Worm (Caenorhabditis elegans) whole organism, young adult: Measurements from ENCODE around the gene K01D12.15.

Source experiments
- B0261.1 ChIP-seq: sonication (generic microtip); optimal IDR thresholded peaks from 2 replicates; lab custom pipeline; 2016; ENCODE audit warnings: mild to moderate bottlenecking, missing genetic modification characterization, moderate library complexity, missing compliant biosample characterization
- C06A6.2 ChIP-seq: fragments of 200-800 bp; sonication (Bioruptor generic); conservative IDR thresholded peaks from 2 replicates; pipeline ENCODE4 v1.3.6; 2022; ENCODE audit warnings: missing genetic modification characterization, missing compliant biosample characterization
- C17E4.6 ChIP-seq: fragments of 200-800 bp; sonication (Bioruptor generic); IDR thresholded peaks from 2 replicates; pipeline ENCODE4 v1.3.6; 2022; ENCODE audit warnings: missing genetic modification reagents, missing genetic modification characterization, missing compliant biosample characterization
- F23B12.7 ChIP-seq: sonication (generic microtip); optimal IDR thresholded peaks from 2 replicates; lab custom pipeline; 2017; ENCODE audit warnings: missing genetic modification characterization, mild to moderate bottlenecking, missing compliant biosample characterization, antibody characterized with exemption, moderate library complexity; ENCODE audit not compliant: insufficient read depth
- F39B2.1 ChIP-seq: fragments of 200-800 bp; sonication (Bioruptor generic); IDR thresholded peaks from 2 replicates; pipeline ENCODE4 v1.3.6; 2022; ENCODE audit warnings: missing genetic modification reagents, missing genetic modification characterization, missing compliant biosample characterization
- F55B11.4 ChIP-seq: sonication (generic microtip); optimal IDR thresholded peaks from 2 replicates; lab custom pipeline; 2016; ENCODE audit warnings: missing compliant biosample characterization, missing genetic modification characterization, borderline replicate concordance; ENCODE audit not compliant: insufficient read depth
- K12H6.12 ChIP-seq: fragments of 200-800 bp; sonication (Bioruptor generic); optimal IDR thresholded peaks from 2 replicates; lab custom pipeline; 2018; ENCODE audit warnings: mild to moderate bottlenecking, missing genetic modification characterization, missing compliant biosample characterization
- T26A5.8 ChIP-seq: sonication (generic microtip); optimal IDR thresholded peaks from 2 replicates; lab custom pipeline; 2016; ENCODE audit warnings: missing genetic modification characterization, missing compliant biosample characterization
- Y79H2A.3 ChIP-seq: fragments of 200-800 bp; sonication (Bioruptor generic); conservative IDR thresholded peaks from 2 replicates; pipeline ENCODE4 v1.3.6; 2022; ENCODE audit warnings: missing genetic modification reagents, missing genetic modification characterization, missing compliant biosample characterization
- ZK185.1 ChIP-seq: sonication (generic microtip); optimal IDR thresholded peaks from 2 replicates; lab custom pipeline; 2016; ENCODE audit warnings: mild to moderate bottlenecking, missing genetic modification characterization, missing compliant biosample characterization; ENCODE audit not compliant: poor library complexity, severe bottlenecking
- ama-1 ChIP-seq, 3 experiments: fragments of 150-350 bp in 1 of 3; sonication (generic microtip) in 2 of 3; optimal IDR thresholded peaks; 2 replicates each; lab custom pipeline; 2014 to 2018; ENCODE audit warnings: missing biosample characterization in 2 of 3, missing genetic modification characterization in 2 of 3, missing genetic modification reagents in 2 of 3
- aptf-2 ChIP-seq: fragments of 200-800 bp; sonication (Bioruptor generic); conservative IDR thresholded peaks from 2 replicates; pipeline ENCODE4 v1.3.6; 2022; ENCODE audit warnings: missing genetic modification reagents, missing genetic modification characterization, missing compliant biosample characterization
- aptf-3 ChIP-seq: fragments of 200-800 bp; sonication (Bioruptor generic); IDR thresholded peaks from 2 replicates; pipeline ENCODE4 v1.3.6; 2022; ENCODE audit warnings: missing genetic modification characterization, missing compliant biosample characterization
- atf-7 ChIP-seq: sonication (generic microtip); optimal IDR thresholded peaks from 2 replicates; lab custom pipeline; 2017; ENCODE audit warnings: mild to moderate bottlenecking, missing genetic modification characterization, missing compliant biosample characterization
- attf-3 ChIP-seq: fragments of 200-800 bp; sonication (Bioruptor generic); conservative IDR thresholded peaks from 2 replicates; pipeline ENCODE4 v1.3.6; 2022; ENCODE audit warnings: missing genetic modification reagents, missing genetic modification characterization, missing compliant biosample characterization
- attf-5 ChIP-seq: fragments of 200-800 bp; sonication (Bioruptor generic); optimal IDR thresholded peaks from 2 replicates; lab custom pipeline; 2018; ENCODE audit warnings: mild to moderate bottlenecking, missing genetic modification characterization, missing compliant biosample characterization
- cebp-2 ChIP-seq: fragments of 200-800 bp; sonication (Bioruptor generic); IDR thresholded peaks from 2 replicates; pipeline ENCODE4 v1.3.6; 2022; ENCODE audit warnings: missing genetic modification characterization, missing compliant biosample characterization
- ceh-100 ChIP-seq: fragments of 200-800 bp; sonication (Bioruptor generic); IDR thresholded peaks from 2 replicates; pipeline ENCODE4 v1.3.6; 2022; ENCODE audit warnings: missing genetic modification reagents, missing genetic modification characterization, missing compliant biosample characterization
- chd-7 ChIP-seq: sonication (generic microtip); optimal IDR thresholded peaks from 2 replicates; lab custom pipeline; 2016; ENCODE audit warnings: mild to moderate bottlenecking, missing genetic modification characterization, moderate library complexity, missing compliant biosample characterization
- dpff-1 ChIP-seq: sonication (generic microtip); optimal IDR thresholded peaks from 2 replicates; lab custom pipeline; 2017; ENCODE audit warnings: mild to moderate bottlenecking, missing genetic modification characterization, missing compliant biosample characterization
- fkh-3 ChIP-seq: sonication (generic microtip); optimal IDR thresholded peaks from 2 replicates; lab custom pipeline; 2016; ENCODE audit warnings: mild to moderate bottlenecking, missing genetic modification characterization, missing compliant biosample characterization
- gei-17 ChIP-seq: fragments of 200-800 bp; sonication (Bioruptor generic); optimal IDR thresholded peaks from 2 replicates; lab custom pipeline; 2018; ENCODE audit warnings: mild to moderate bottlenecking, missing genetic modification characterization, missing compliant biosample characterization
- hmg-1.2 ChIP-seq: fragments of 200-800 bp; sonication (Bioruptor generic); IDR thresholded peaks from 2 replicates; pipeline ENCODE4 v1.3.6; 2022; ENCODE audit warnings: missing genetic modification reagents, missing genetic modification characterization, missing compliant biosample characterization
- hrde-1 ChIP-seq: sonication (generic microtip); optimal IDR thresholded peaks from 2 replicates; lab custom pipeline; 2016; ENCODE audit warnings: missing genetic modification characterization, mild to moderate bottlenecking, missing compliant biosample characterization, moderate library complexity, missing genotype, missing genetic modification reagents, borderline replicate concordance
- let-526 ChIP-seq: fragments of 200-800 bp; sonication (Bioruptor generic); IDR thresholded peaks from 2 replicates; pipeline ENCODE4 v1.3.6; 2022; ENCODE audit warnings: missing genetic modification reagents, missing genetic modification characterization, missing compliant biosample characterization
- let-607 ChIP-seq, 2 experiments: fragments of 200-800 bp in 1 of 2; sonication (Bioruptor generic) in 1 of 2; sonication (generic microtip) in 1 of 2; optimal IDR thresholded peaks; 2 replicates each; lab custom pipeline; 2016 to 2018; ENCODE audit warnings: mild to moderate bottlenecking in 2 of 2, missing compliant biosample characterization in 2 of 2, missing genetic modification characterization in 2 of 2, moderate library complexity in 2 of 2, missing genotype in 1 of 2
- lin-26 ChIP-seq: fragments of 200-800 bp; sonication (Bioruptor generic); IDR thresholded peaks from 2 replicates; pipeline ENCODE4 v1.3.6; 2022; ENCODE audit warnings: missing genetic modification reagents, missing genetic modification characterization, missing compliant biosample characterization
- lin-54 ChIP-seq: fragments of 200-800 bp; sonication (Bioruptor generic); optimal IDR thresholded peaks from 2 replicates; lab custom pipeline; 2018; ENCODE audit warnings: mild to moderate bottlenecking, missing genetic modification characterization, missing compliant biosample characterization
- madf-6 ChIP-seq: fragments of 200-800 bp; sonication (Bioruptor generic); IDR thresholded peaks from 2 replicates; pipeline ENCODE4 v1.3.6; 2022; ENCODE audit warnings: missing genetic modification reagents, missing genetic modification characterization, missing compliant biosample characterization
- mcd-1 ChIP-seq: fragments of 200-800 bp; sonication (Bioruptor generic); IDR thresholded peaks from 2 replicates; pipeline ENCODE4 v1.3.6; 2022; ENCODE audit warnings: missing genetic modification reagents, missing genetic modification characterization, missing compliant biosample characterization
- mel-28 ChIP-seq: sonication (generic microtip); optimal IDR thresholded peaks from 2 replicates; lab custom pipeline; 2016; ENCODE audit warnings: borderline replicate concordance, mild to moderate bottlenecking, missing genetic modification characterization, missing compliant biosample characterization
- nhr-80 ChIP-seq: sonication (generic microtip); optimal IDR thresholded peaks from 2 replicates; lab custom pipeline; 2016; ENCODE audit warnings: missing genetic modification characterization, missing compliant biosample characterization
- pbrm-1 ChIP-seq: fragments of 200-800 bp; sonication (Bioruptor generic); IDR thresholded peaks from 2 replicates; pipeline ENCODE4 v1.3.6; 2022; ENCODE audit warnings: missing genetic modification reagents, missing genetic modification characterization, missing compliant biosample characterization
- rcor-1 ChIP-seq: fragments of 200-800 bp; sonication (Bioruptor generic); IDR thresholded peaks from 2 replicates; pipeline ENCODE4 v1.3.6; 2022; ENCODE audit warnings: missing genetic modification reagents, missing genetic modification characterization, missing compliant biosample characterization
- rec-8 ChIP-seq, 2 experiments: sonication (generic microtip); optimal IDR thresholded peaks; 2 replicates each; lab custom pipeline; 2016; ENCODE audit warnings: mild to moderate bottlenecking in 2 of 2, missing genetic modification characterization in 2 of 2, missing genetic modification reagents in 2 of 2, missing genotype in 2 of 2, missing biosample characterization in 1 of 2, missing compliant biosample characterization in 1 of 2, moderate library complexity in 1 of 2
- snpc-1.3 ChIP-seq: sonication (generic microtip); optimal IDR thresholded peaks from 2 replicates; lab custom pipeline; 2017; ENCODE audit warnings: missing genetic modification characterization, mild to moderate bottlenecking, missing compliant biosample characterization, antibody characterized with exemption, moderate library complexity, missing genotype, missing genetic modification reagents; ENCODE audit not compliant: insufficient read depth
- snpc-3.4 ChIP-seq: sonication (generic microtip); optimal IDR thresholded peaks from 2 replicates; lab custom pipeline; 2017; ENCODE audit warnings: missing genetic modification characterization, mild to moderate bottlenecking, missing compliant biosample characterization, antibody characterized with exemption, moderate library complexity, missing genotype, missing genetic modification reagents
- somi-1 ChIP-seq: fragments of 200-800 bp; sonication (Bioruptor generic); optimal IDR thresholded peaks from 2 replicates; lab custom pipeline; 2018; ENCODE audit warnings: mild to moderate bottlenecking, missing genetic modification characterization, missing compliant biosample characterization
- sptf-2 ChIP-seq: fragments of 200-800 bp; sonication (Bioruptor generic); optimal IDR thresholded peaks from 2 replicates; lab custom pipeline; 2018; ENCODE audit warnings: mild to moderate bottlenecking, missing genetic modification characterization, missing compliant biosample characterization
- unc-130 ChIP-seq: sonication (generic microtip); optimal IDR thresholded peaks from 2 replicates; lab custom pipeline; 2016; ENCODE audit warnings: missing genetic modification reagents, missing genetic modification characterization, missing compliant biosample characterization
- ztf-25 ChIP-seq: fragments of 200-800 bp; sonication (Bioruptor generic); IDR thresholded peaks from 2 replicates; pipeline ENCODE4 v1.3.6; 2022; ENCODE audit warnings: missing genetic modification reagents, missing genetic modification characterization, missing compliant biosample characterization
- ztf-26 ChIP-seq: sonication (generic microtip); optimal IDR thresholded peaks from 2 replicates; lab custom pipeline; 2017; ENCODE audit warnings: missing genetic modification characterization, missing compliant biosample characterization
- ztf-28 ChIP-seq: fragments of 200-800 bp; sonication (Bioruptor generic); IDR thresholded peaks from 2 replicates; pipeline ENCODE4 v1.3.6; 2022; ENCODE audit warnings: missing genetic modification reagents, missing genetic modification characterization, missing compliant biosample characterization

Gene K01D12.15

ce11 chrV:12395699-12396098 is 9.4 kb downstream of the K01D12.15 start, which contains the start of gene twk-14:
TSS of gene twk-14 (minus strand) at chrV:12395706.
- TF ChIP-seq C17E4.6 (GFP tag; lab: Robert Waterston, UW) (no peak), ZK185.1 (no peak), B0261.1 (tag; lab: Kevin White, UChicago) (no peak), gei-17 (GFP tag; lab: Kevin White, UChicago) (no peak), K12H6.12 (tag; lab: Kevin White, UChicago) (no peak), rec-8 (tag; optimal IDR thresholded peaks at IDR 0.05; lab: Kevin White, UChicago) (no peak), hmg-1.2 (GFP tag; lab: Robert Waterston, UW) (no peak), lin-54 (GFP tag; lab: Kevin White, UChicago) (no peak)

ce11 chrV:12397545-12397944 is 11.3 kb downstream of the K01D12.15 start, which contains the start of gene K01D12.5:
TSS of gene K01D12.5 (plus strand) at chrV:12397845.
- TF ChIP-seq somi-1 (GFP tag; lab: Kevin White, UChicago) (no peak), let-526 (GFP tag; lab: Robert Waterston, UW) (no peak), aptf-3 (no peak), T26A5.8 (tag; lab: Kevin White, UChicago) (no peak), Y79H2A.3 (GFP tag; lab: Robert Waterston, UW) (no peak), sptf-2 (GFP tag; lab: Kevin White, UChicago) (no peak), chd-7 (tag; lab: Kevin White, UChicago) (no peak), ztf-28 (GFP tag; lab: Robert Waterston, UW) (no peak), ceh-100 (GFP tag; lab: Robert Waterston, UW) (no peak), fkh-3 (tag; lab: Kevin White, UChicago) (no peak), snpc-3.4 (tag; lab: Kevin White, UChicago) (no peak), ztf-26 (no peak), unc-130 (GFP tag; lab: Kevin White, UChicago) (no peak), attf-3 (GFP tag; lab: Robert Waterston, UW) (no peak), mel-28 (tag; lab: Kevin White, UChicago) (no peak), F55B11.4 (tag; lab: Kevin White, UChicago) (no peak), cebp-2 (no peak), pbrm-1 (GFP tag; lab: Robert Waterston, UW) (no peak)

- no peak for TF ChIP-seq mcd-1
- no peak for TF ChIP-seq C06A6.2 (GFP tag; lab: Robert Waterston, UW)
- no peak for TF ChIP-seq rcor-1 (GFP tag; lab: Robert Waterston, UW)
- TF ChIP-seq F39B2.1 (GFP tag; lab: Robert Waterston, UW): no peak
- TF ChIP-seq madf-6 (GFP tag; lab: Robert Waterston, UW): peak; percentile 29; the same call in 1 of the 2 replicates
- TF ChIP-seq snpc-1.3 (tag; lab: Kevin White, UChicago): no peak
- no peak for TF ChIP-seq let-607 (tag; optimal IDR thresholded peaks at IDR 0.05; lab: Kevin White, UChicago)
- TF ChIP-seq atf-7 (tag; lab: Kevin White, UChicago): peak; percentile 33
- peak; percentile 7 for TF ChIP-seq attf-5 (GFP tag; lab: Kevin White, UChicago)
- no peak for TF ChIP-seq B0261.1 (tag; lab: Kevin White, UChicago)
- TF ChIP-seq nhr-80 (tag; lab: Kevin White, UChicago): peak; percentile 18
- no peak for TF ChIP-seq dpff-1 (tag; lab: Kevin White, UChicago)
- peak; percentile 96 for TF ChIP-seq attf-3 (GFP tag; lab: Robert Waterston, UW)
- peak; percentile 4 for TF ChIP-seq F23B12.7 (tag; lab: Kevin White, UChicago)
- no peak for TF ChIP-seq lin-26 (GFP tag; lab: Robert Waterston, UW)
- TF ChIP-seq ztf-25: no peak
- TF ChIP-seq ama-1 (optimal IDR thresholded peaks at IDR 0.05; lab: Kevin White, UChicago): no peak
- no peak for TF ChIP-seq ama-1 (GFP tag; optimal IDR thresholded peaks at IDR 0.05; lab: Kevin White, UChicago)
- TF ChIP-seq aptf-2 (GFP tag; lab: Robert Waterston, UW): no peak
- TF ChIP-seq hrde-1: no peak
- no peak for TF ChIP-seq snpc-3.4 (tag; lab: Kevin White, UChicago)
Observed at ce11 chrV:12400677-12401236, 14.5 kb downstream of the K01D12.15 start, which contains the start of the genes K01D12.20 and miga-1. TSS of gene K01D12.20 (minus strand) at chrV:12400814. TSS of gene miga-1 (minus strand) at chrV:12400859.
